Worm (Caenorhabditis elegans) whole organism, late embryonic: ENCODE measurements around the gene Y54F10BM.21.

Experiments
- ama-1 ChIP-seq: fragments of 150-350 bp; optimal IDR thresholded peaks from 2 replicates; lab custom pipeline; 2014
- ceh-48 ChIP-seq: sonication (generic microtip); optimal IDR thresholded peaks from 2 replicates; lab custom pipeline; 2016; ENCODE audit warnings: missing genetic modification characterization, inconsistent platforms, missing compliant biosample characterization

DNA sequence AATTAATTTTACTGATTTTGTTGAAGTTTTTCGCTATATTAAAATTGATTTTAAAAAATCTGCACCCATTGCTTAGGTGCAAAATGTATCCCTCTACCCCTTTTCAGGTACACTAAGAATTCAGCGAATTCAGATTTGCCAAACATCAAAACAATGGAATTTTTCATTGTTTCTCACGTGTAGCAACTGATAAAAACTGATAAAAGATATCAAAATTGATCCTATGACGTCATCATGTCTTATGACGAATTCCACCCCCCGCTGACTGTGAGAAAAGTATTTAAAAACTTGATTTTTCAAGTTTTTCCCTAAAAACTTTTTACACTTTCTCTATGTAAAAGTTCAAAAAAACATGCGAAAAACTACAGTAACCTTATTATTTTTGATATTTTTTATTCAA is 3.6 kb downstream of the Y54F10BM.21 start, which contains the start of gene Y54F10BM.22:
- TF ChIP-seq ama-1, result no peak
- no peak for TF ChIP-seq ceh-48 (tag; lab: Kevin White, UChicago)
